Worm (Caenorhabditis elegans) whole organism, L3 larva: ENCODE results near the gene msp-77.

Experiments used
- R02D3.7 ChIP-seq: fragments of 150-350 bp; optimal IDR thresholded peaks from 2 replicates; lab custom pipeline; 2014; ENCODE audit warnings: missing biosample characterization, missing genetic modification characterization
- ZK546.5 ChIP-seq: sonication (generic microtip); optimal IDR thresholded peaks from 2 replicates; lab custom pipeline; 2017; ENCODE audit warnings: missing biosample characterization, missing genetic modification characterization
- ama-1 ChIP-seq: fragments of 150-350 bp; optimal IDR thresholded peaks from 2 replicates; lab custom pipeline; 2018
- ceh-16 ChIP-seq: sonication (generic microtip); optimal IDR thresholded peaks from 2 replicates; lab custom pipeline; 2017; ENCODE audit warnings: missing biosample characterization, missing genetic modification characterization
- ceh-28 ChIP-seq: fragments of 150-350 bp; optimal IDR thresholded peaks from 2 replicates; lab custom pipeline; 2014; ENCODE audit warnings: missing biosample characterization, missing genetic modification reagents, missing genetic modification characterization
- ceh-82 ChIP-seq: fragments of 150-350 bp; optimal IDR thresholded peaks from 2 replicates; lab custom pipeline; 2014; ENCODE audit warnings: missing biosample characterization, missing genetic modification characterization
- ceh-9 ChIP-seq: sonication (generic microtip); optimal IDR thresholded peaks from 2 replicates; lab custom pipeline; 2018; ENCODE audit warnings: missing biosample characterization, missing genetic modification characterization
- daf-12 ChIP-seq: fragments of 150-350 bp; optimal IDR thresholded peaks from 2 replicates; lab custom pipeline; 2014; ENCODE audit warnings: missing biosample characterization, missing genetic modification reagents, missing genetic modification characterization
- egl-27 ChIP-seq: sonication (generic microtip); optimal IDR thresholded peaks from 4 replicates; lab custom pipeline; 2017; ENCODE audit warnings: missing biosample characterization, missing genetic modification reagents, missing genetic modification characterization
- egl-5 ChIP-seq: fragments of 150-350 bp; optimal IDR thresholded peaks from 2 replicates; lab custom pipeline; 2017; ENCODE audit warnings: missing biosample characterization, missing genetic modification reagents, missing genetic modification characterization, inconsistent platforms
- elt-1 ChIP-seq: fragments of 150-350 bp; optimal IDR thresholded peaks from 2 replicates; lab custom pipeline; 2014; ENCODE audit warnings: missing biosample characterization, missing genetic modification characterization
- elt-2 ChIP-seq: sonication (generic microtip); optimal IDR thresholded peaks from 2 replicates; lab custom pipeline; 2016; ENCODE audit warnings: missing genetic modification reagents, mild to moderate bottlenecking, missing genetic modification characterization, missing compliant biosample characterization
- elt-3 ChIP-seq, 3 experiments: fragments of 150-350 bp in 1 of 3; sonication (generic microtip) in 2 of 3; optimal IDR thresholded peaks; 2 replicates in 2 of 3; 4 replicates in 1 of 3; lab custom pipeline; 2014 to 2017; ENCODE audit warnings: missing biosample characterization in 3 of 3, missing genetic modification characterization in 3 of 3
- fkh-10 ChIP-seq: sonication (generic microtip); optimal IDR thresholded peaks from 2 replicates; lab custom pipeline; 2017; ENCODE audit warnings: missing biosample characterization, missing genetic modification reagents, missing genetic modification characterization
- fkh-2 ChIP-seq: fragments of 150-350 bp; optimal IDR thresholded peaks from 2 replicates; lab custom pipeline; 2014; ENCODE audit warnings: missing biosample characterization, missing genetic modification reagents, missing genetic modification characterization
- hmg-11 ChIP-seq: sonication (generic microtip); optimal IDR thresholded peaks from 2 replicates; lab custom pipeline; 2016; ENCODE audit warnings: missing genetic modification characterization, missing compliant biosample characterization
- jun-1 ChIP-seq: fragments of 150-350 bp; optimal IDR thresholded peaks from 2 replicates; lab custom pipeline; 2014; ENCODE audit warnings: missing biosample characterization, missing genetic modification reagents, missing genetic modification characterization
- lsy-12 ChIP-seq: sonication (generic microtip); optimal IDR thresholded peaks from 2 replicates; lab custom pipeline; 2016; ENCODE audit warnings: mild to moderate bottlenecking, missing genetic modification characterization, missing compliant biosample characterization
- mdl-1 ChIP-seq: fragments of 150-350 bp; optimal IDR thresholded peaks from 2 replicates; lab custom pipeline; 2014; ENCODE audit warnings: missing biosample characterization, missing genetic modification characterization
- mml-1 ChIP-seq: fragments of 150-350 bp; sonication (generic microtip); optimal IDR thresholded peaks from 3 replicates; lab custom pipeline; 2014; ENCODE audit warnings: missing biosample characterization, missing genetic modification characterization
- nfya-1 ChIP-seq: sonication (generic microtip); optimal IDR thresholded peaks from 2 replicates; lab custom pipeline; 2017; ENCODE audit warnings: missing genetic modification characterization, mild to moderate bottlenecking, missing compliant biosample characterization, antibody characterized with exemption, moderate library complexity; ENCODE audit not compliant: insufficient read depth
- nhr-23 ChIP-seq: fragments of 150-350 bp; optimal IDR thresholded peaks from 2 replicates; lab custom pipeline; 2014; ENCODE audit warnings: missing biosample characterization, missing genetic modification reagents, missing genetic modification characterization
- nhr-237 ChIP-seq: fragments of 150-350 bp; optimal IDR thresholded peaks from 2 replicates; lab custom pipeline; 2014; ENCODE audit warnings: missing biosample characterization, missing genetic modification characterization
- nhr-25 ChIP-seq: sonication (generic microtip); optimal IDR thresholded peaks from 2 replicates; lab custom pipeline; 2017; ENCODE audit warnings: missing biosample characterization, missing genetic modification characterization
- nhr-43 ChIP-seq: sonication (generic microtip); optimal IDR thresholded peaks from 2 replicates; lab custom pipeline; 2016; ENCODE audit warnings: mild to moderate bottlenecking, missing genetic modification characterization, missing compliant biosample characterization; ENCODE audit not compliant: poor library complexity, severe bottlenecking
- nhr-67 ChIP-seq: fragments of 150-350 bp; optimal IDR thresholded peaks from 2 replicates; lab custom pipeline; 2014; ENCODE audit warnings: missing biosample characterization, missing genetic modification characterization
- pha-4 ChIP-seq: fragments of 150-350 bp; optimal IDR thresholded peaks from 2 replicates; lab custom pipeline; 2014; ENCODE audit warnings: missing biosample characterization, missing genetic modification reagents, missing genetic modification characterization
- pqm-1 ChIP-seq: fragments of 150-350 bp; optimal IDR thresholded peaks from 2 replicates; lab custom pipeline; 2017; ENCODE audit warnings: missing biosample characterization, missing genetic modification characterization, inconsistent platforms
- skn-1 ChIP-seq: fragments of 150-350 bp; optimal IDR thresholded peaks from 2 replicates; lab custom pipeline; 2014; ENCODE audit warnings: missing biosample characterization, missing genetic modification characterization
- snpc-4 ChIP-seq: fragments of 150-350 bp; optimal IDR thresholded peaks from 2 replicates; lab custom pipeline; 2014; ENCODE audit warnings: missing biosample characterization, missing genetic modification characterization
- tbx-2 ChIP-seq: sonication (generic microtip); optimal IDR thresholded peaks from 2 replicates; lab custom pipeline; 2016; ENCODE audit warnings: mild to moderate bottlenecking, missing genetic modification characterization, missing compliant biosample characterization
- unc-39 ChIP-seq: sonication (generic microtip); optimal IDR thresholded peaks from 4 replicates; lab custom pipeline; 2017; ENCODE audit warnings: missing biosample characterization, missing genetic modification characterization
- unc-62 ChIP-seq: fragments of 150-350 bp; sonication (generic microtip); optimal IDR thresholded peaks from 4 replicates; lab custom pipeline; 2014; ENCODE audit warnings: missing biosample characterization, missing genetic modification reagents, missing genetic modification characterization
- zag-1 ChIP-seq: fragments of 150-350 bp; optimal IDR thresholded peaks from 2 replicates; lab custom pipeline; 2014; ENCODE audit warnings: missing biosample characterization, missing genetic modification characterization
- ztf-11 ChIP-seq: fragments of 150-350 bp; optimal IDR thresholded peaks from 2 replicates; lab custom pipeline; 2014; ENCODE audit warnings: missing biosample characterization, missing genetic modification characterization
- ztf-4 ChIP-seq: fragments of 150-350 bp; optimal IDR thresholded peaks from 2 replicates; lab custom pipeline; 2014; ENCODE audit warnings: missing biosample characterization, missing genetic modification characterization

msp-77 gene

ce11 chrIV:9864778-9865177 lies 29.7 kb upstream of the msp-77 start, which contains the start of the genes K07F5.15 and K07F5.22:
Gene K07F5.15, plus strand, starts transcription at chrIV:9865078.
Gene K07F5.22, plus strand, starts transcription at chrIV:9865078.
- TF ChIP-seq daf-12 (tag; lab: Kevin White, UChicago) = no peak
- no peak for TF ChIP-seq fkh-2 (tag; lab: Kevin White, UChicago)
- no peak for TF ChIP-seq jun-1 (tag; lab: Kevin White, UChicago)
- no peak for TF ChIP-seq nhr-25
- TF ChIP-seq egl-5 (tag; lab: Kevin White, UChicago) = no peak
- TF ChIP-seq pqm-1 (tag; lab: Kevin White, UChicago) = no peak
- TF ChIP-seq fkh-10 (GFP tag; lab: Kevin White, UChicago) = no peak
- no peak for TF ChIP-seq ceh-82 (tag; lab: Kevin White, UChicago)
- no peak for TF ChIP-seq ztf-11 (tag; lab: Kevin White, UChicago)
- TF ChIP-seq mdl-1 (tag; lab: Kevin White, UChicago) = no peak
- TF ChIP-seq mml-1 (tag; lab: Kevin White, UChicago) = no peak
- TF ChIP-seq skn-1 (tag; lab: Kevin White, UChicago) = no peak
- TF ChIP-seq ama-1 = no peak
- no peak for TF ChIP-seq unc-39 (tag; lab: Kevin White, UChicago)
- no peak for TF ChIP-seq ZK546.5 (tag; lab: Kevin White, UChicago)
- TF ChIP-seq ceh-9 (tag; lab: Kevin White, UChicago) = no peak
- no peak for TF ChIP-seq unc-62 (GFP tag; lab: Kevin White, UChicago)

- no peak for TF ChIP-seq mml-1 (tag; lab: Kevin White, UChicago)
- no peak for TF ChIP-seq elt-2 (tag; lab: Kevin White, UChicago)
- TF ChIP-seq tbx-2 (tag; lab: Kevin White, UChicago) = no peak
- no peak for TF ChIP-seq nhr-237 (tag; lab: Kevin White, UChicago)
- TF ChIP-seq snpc-4 (tag; lab: Kevin White, UChicago) = no peak
- no peak for TF ChIP-seq nhr-43 (tag; lab: Kevin White, UChicago)
These were observed 27.6 kb upstream of the msp-77 start for ce11 chrIV:9866865-9867264.

ce11 chrIV:9867915-9868314 lies 26.5 kb upstream of the msp-77 start:
- TF ChIP-seq ztf-4 (tag; lab: Kevin White, UChicago) (peak; percentile 77), elt-2 (tag; lab: Kevin White, UChicago) (no peak), tbx-2 (tag; lab: Kevin White, UChicago) (peak; percentile 57), nfya-1 (tag; lab: Kevin White, UChicago) (peak; percentile 29), ceh-28 (tag; lab: Kevin White, UChicago) (peak; percentile 48), nhr-43 (tag; lab: Kevin White, UChicago) (peak; percentile 99), nhr-23 (peak; percentile 99), egl-27 (no peak), elt-3 (tag; optimal IDR thresholded peaks at IDR 0.05; lab: Kevin White, UChicago) (peak in 2 of 3 experiments; percentile 40 to 50), lsy-12 (tag; lab: Kevin White, UChicago) (peak; percentile 30), nhr-25 (peak; percentile 93), unc-62 (GFP tag; lab: Kevin White, UChicago) (peak; percentile 3), mdl-1 (tag; lab: Kevin White, UChicago) (peak; percentile 35), jun-1 (tag; lab: Kevin White, UChicago) (no peak), zag-1 (tag; lab: Kevin White, UChicago) (no peak), ZK546.5 (tag; lab: Kevin White, UChicago) (no peak)

- no peak for TF ChIP-seq snpc-4 (tag; lab: Kevin White, UChicago)
- peak; percentile 91 for TF ChIP-seq pha-4
These were observed 25.1 kb upstream of the msp-77 start for ce11 chrIV:9869344-9869743.

- TF ChIP-seq nhr-67 = no peak
- TF ChIP-seq hmg-11 (tag; lab: Kevin White, UChicago) = no peak
- peak; percentile 3 for TF ChIP-seq nhr-25
- TF ChIP-seq R02D3.7 = no peak
- TF ChIP-seq zag-1 (tag; lab: Kevin White, UChicago) = no peak
- no peak for TF ChIP-seq nhr-237 (tag; lab: Kevin White, UChicago)
- no peak for TF ChIP-seq ceh-9 (tag; lab: Kevin White, UChicago)
- TF ChIP-seq elt-3 (tag; optimal IDR thresholded peaks at IDR 0.05; lab: Kevin White, UChicago) = no peak
- TF ChIP-seq ceh-16 (tag; lab: Kevin White, UChicago) = no peak
- peak; percentile 70 for TF ChIP-seq elt-1 (tag; lab: Kevin White, UChicago)
These were observed 22.2 kb upstream of the msp-77 start for ce11 chrIV:9872210-9872609.
